Worm (Caenorhabditis elegans) whole organism, L4 larva: ENCODE data around the gene F14E5.8.

Experiments
- T20F7.1 ChIP-seq: fragments of 200-800 bp; sonication (Bioruptor generic); optimal IDR thresholded peaks from 2 replicates; lab custom pipeline; 2018; ENCODE audit warnings: mild to moderate bottlenecking, missing genetic modification characterization, missing compliant biosample characterization
- ZK337.2 ChIP-seq: fragments of 200-800 bp; sonication (Bioruptor generic); IDR thresholded peaks from 2 replicates; pipeline ENCODE4 v1.3.6; 2022; ENCODE audit warnings: missing genetic modification reagents, missing genetic modification characterization, missing compliant biosample characterization
- aha-1 ChIP-seq: fragments of 150-350 bp; peaks from one replicate; lab custom pipeline; 2014; ENCODE audit warnings: missing biosample characterization, missing genetic modification characterization
- arid-1 ChIP-seq: fragments of 200-800 bp; sonication (Bioruptor generic); conservative IDR thresholded peaks from 2 replicates; pipeline ENCODE4 v1.3.6; 2022; ENCODE audit warnings: missing genetic modification reagents, missing genetic modification characterization, missing compliant biosample characterization
- ceh-28 ChIP-seq: fragments of 150-350 bp; optimal IDR thresholded peaks from 2 replicates; lab custom pipeline; 2014; ENCODE audit warnings: missing biosample characterization, missing genetic modification reagents, missing genetic modification characterization
- cey-2 ChIP-seq: sonication (generic microtip); optimal IDR thresholded peaks from 3 replicates; lab custom pipeline; 2017; ENCODE audit warnings: missing genetic modification characterization, mild to moderate bottlenecking, missing compliant biosample characterization, antibody characterized with exemption, borderline replicate concordance; ENCODE audit not compliant: insufficient read depth
- daf-16 ChIP-seq, 3 experiments: sonication (generic microtip); optimal IDR thresholded peaks; 2 replicates each; lab custom pipeline; 2016 to 2017; ENCODE audit warnings: missing genetic modification characterization in 3 of 3, missing genetic modification reagents in 3 of 3, mild to moderate bottlenecking in 2 of 3, missing compliant biosample characterization in 2 of 3, missing biosample characterization in 1 of 3, moderate library complexity in 1 of 3
- dmd-6 ChIP-seq: fragments of 200-800 bp; sonication (Bioruptor generic); IDR thresholded peaks from 2 replicates; pipeline ENCODE4 v1.3.6; 2022; ENCODE audit warnings: missing genetic modification reagents, missing genetic modification characterization, missing compliant biosample characterization
- dmd-8 ChIP-seq: fragments of 200-800 bp; sonication (Bioruptor generic); IDR thresholded peaks from 2 replicates; pipeline ENCODE4 v1.3.6; 2022; ENCODE audit warnings: missing genetic modification characterization, missing compliant biosample characterization
- duxl-1 ChIP-seq: sonication (generic microtip); optimal IDR thresholded peaks from 2 replicates; lab custom pipeline; 2016; ENCODE audit warnings: mild to moderate bottlenecking, missing genetic modification characterization, moderate library complexity, missing compliant biosample characterization; ENCODE audit not compliant: poor library complexity
- dve-1 ChIP-seq: sonication (generic microtip); optimal IDR thresholded peaks from 2 replicates; lab custom pipeline; 2017; ENCODE audit warnings: antibody characterized with exemption, mild to moderate bottlenecking, missing genetic modification characterization, missing compliant biosample characterization; ENCODE audit not compliant: insufficient read depth
- gei-8 ChIP-seq: fragments of 200-800 bp; sonication (Bioruptor generic); optimal IDR thresholded peaks from 2 replicates; lab custom pipeline; 2018; ENCODE audit warnings: mild to moderate bottlenecking, missing genetic modification characterization, missing compliant biosample characterization
- hif-1 ChIP-seq, 2 experiments: sonication (generic microtip); optimal IDR thresholded peaks; 2 replicates each; lab custom pipeline; 2016 to 2017; ENCODE audit warnings: missing compliant biosample characterization in 2 of 2, missing genetic modification characterization in 2 of 2, missing genetic modification reagents in 2 of 2, missing genotype in 2 of 2, mild to moderate bottlenecking in 1 of 2
- hlh-11 ChIP-seq: fragments of 200-800 bp; sonication (Bioruptor generic); optimal IDR thresholded peaks from 2 replicates; lab custom pipeline; 2018; ENCODE audit warnings: mild to moderate bottlenecking, missing genetic modification characterization, missing compliant biosample characterization
- hlh-30 ChIP-seq: sonication (generic microtip); optimal IDR thresholded peaks from 2 replicates; lab custom pipeline; 2017; ENCODE audit warnings: antibody characterized with exemption, mild to moderate bottlenecking, missing genetic modification characterization, missing compliant biosample characterization; ENCODE audit not compliant: insufficient read depth
- jun-1 ChIP-seq: fragments of 150-350 bp; optimal IDR thresholded peaks from 2 replicates; lab custom pipeline; 2014; ENCODE audit warnings: missing biosample characterization, missing genetic modification reagents, missing genetic modification characterization
- lin-1 ChIP-seq: fragments of 200-800 bp; sonication (Bioruptor generic); IDR thresholded peaks from 2 replicates; pipeline ENCODE4 v1.3.6; 2022; ENCODE audit warnings: missing genetic modification reagents, missing genetic modification characterization, missing compliant biosample characterization
- lin-15B ChIP-seq: fragments of 150-350 bp; sonication (generic microtip); optimal IDR thresholded peaks from 3 replicates; lab custom pipeline; 2014; ENCODE audit warnings: missing biosample characterization, missing genetic modification characterization
- lin-39 ChIP-seq: fragments of 150-350 bp; optimal IDR thresholded peaks from 2 replicates; lab custom pipeline; 2014; ENCODE audit warnings: missing biosample characterization, missing genetic modification reagents, missing genetic modification characterization
- lir-3 ChIP-seq: sonication (generic microtip); optimal IDR thresholded peaks from 2 replicates; lab custom pipeline; 2016; ENCODE audit warnings: mild to moderate bottlenecking, missing genetic modification characterization, missing compliant biosample characterization
- lsy-2 ChIP-seq, 2 experiments: fragments of 150-350 bp in 1 of 2; sonication (generic microtip) in 1 of 2; optimal IDR thresholded peaks; 2 replicates each; lab custom pipeline; 2014 to 2017; ENCODE audit warnings: missing biosample characterization in 2 of 2, missing genetic modification characterization in 2 of 2
- mdl-1 ChIP-seq, 2 experiments: fragments of 150-350 bp in 1 of 2; sonication (generic microtip) in 1 of 2; optimal IDR thresholded peaks; 2 replicates each; lab custom pipeline; 2014 to 2017; ENCODE audit warnings: missing biosample characterization in 2 of 2, missing genetic modification characterization in 2 of 2
- mxl-2 ChIP-seq: fragments of 200-800 bp; sonication (Bioruptor generic); conservative IDR thresholded peaks from 2 replicates; pipeline ENCODE4 v1.3.6; 2022; ENCODE audit warnings: missing genetic modification reagents, missing genetic modification characterization, missing compliant biosample characterization
- mxl-3 ChIP-seq: fragments of 200-800 bp; sonication (Bioruptor generic); optimal IDR thresholded peaks from 2 replicates; lab custom pipeline; 2018; ENCODE audit warnings: mild to moderate bottlenecking, missing genetic modification characterization, missing compliant biosample characterization
- nhr-10 ChIP-seq: fragments of 150-350 bp; optimal IDR thresholded peaks from 2 replicates; lab custom pipeline; 2014; ENCODE audit warnings: missing biosample characterization, missing genetic modification characterization
- nhr-102 ChIP-seq: sonication (generic microtip); optimal IDR thresholded peaks from 2 replicates; lab custom pipeline; 2016; ENCODE audit warnings: mild to moderate bottlenecking, missing genetic modification characterization, moderate library complexity, missing compliant biosample characterization
- nhr-28 ChIP-seq: fragments of 150-350 bp; optimal IDR thresholded peaks from 2 replicates; lab custom pipeline; 2014; ENCODE audit warnings: missing biosample characterization, missing genetic modification characterization
- nhr-48 ChIP-seq: sonication (generic microtip); optimal IDR thresholded peaks from 2 replicates; lab custom pipeline; 2016; ENCODE audit warnings: mild to moderate bottlenecking, missing genetic modification characterization, missing compliant biosample characterization
- nhr-76 ChIP-seq: fragments of 150-350 bp; optimal IDR thresholded peaks from 2 replicates; lab custom pipeline; 2014; ENCODE audit warnings: missing biosample characterization, missing genetic modification characterization
- nhr-77 ChIP-seq: fragments of 150-350 bp; optimal IDR thresholded peaks from 2 replicates; lab custom pipeline; 2014; ENCODE audit warnings: missing biosample characterization, missing genetic modification characterization
- pha-4 ChIP-seq, 2 experiments: fragments of 150-350 bp in 1 of 2; fragments of 200-800 bp in 1 of 2; sonication (Bioruptor generic) in 1 of 2; IDR thresholded peaks in 1 of 2; optimal IDR thresholded peaks in 1 of 2; 2 replicates each; pipeline versions ENCODE4 v1.3.6 to Lab custom; 2014 to 2022; ENCODE audit warnings: missing genetic modification characterization in 2 of 2, missing genetic modification reagents in 2 of 2, missing biosample characterization in 1 of 2, missing compliant biosample characterization in 1 of 2
- php-3 ChIP-seq: fragments of 200-800 bp; sonication (Bioruptor generic); IDR thresholded peaks from 2 replicates; pipeline ENCODE4 v1.3.6; 2022; ENCODE audit warnings: missing genetic modification reagents, missing genetic modification characterization, missing compliant biosample characterization
- pqm-1 ChIP-seq: sonication (generic microtip); optimal IDR thresholded peaks from 2 replicates; lab custom pipeline; 2017; ENCODE audit warnings: missing biosample characterization, missing genetic modification characterization
- saeg-2 ChIP-seq: fragments of 200-800 bp; sonication (Bioruptor generic); IDR thresholded peaks from 2 replicates; pipeline ENCODE4 v1.3.6; 2022; ENCODE audit warnings: missing genetic modification reagents, missing genetic modification characterization, missing compliant biosample characterization
- snpc-1.2 ChIP-seq: fragments of 200-800 bp; sonication (Bioruptor generic); IDR thresholded peaks from 2 replicates; pipeline ENCODE4 v1.3.6; 2022; ENCODE audit warnings: missing genetic modification reagents, missing genetic modification characterization, missing compliant biosample characterization
- spr-1 ChIP-seq: sonication (generic microtip); optimal IDR thresholded peaks from 2 replicates; lab custom pipeline; 2016; ENCODE audit warnings: mild to moderate bottlenecking, missing genetic modification characterization, missing compliant biosample characterization
- tra-1 ChIP-seq: fragments of 200-800 bp; sonication (Bioruptor generic); IDR thresholded peaks from 2 replicates; pipeline ENCODE4 v1.3.6; 2022; ENCODE audit warnings: missing genetic modification reagents, missing genetic modification characterization, missing compliant biosample characterization
- unc-130 ChIP-seq: sonication (generic microtip); optimal IDR thresholded peaks from 2 replicates; lab custom pipeline; 2016; ENCODE audit warnings: missing genetic modification reagents, missing genetic modification characterization, missing compliant biosample characterization
- unc-39 ChIP-seq: sonication (generic microtip); optimal IDR thresholded peaks from 2 replicates; lab custom pipeline; 2017; ENCODE audit warnings: missing biosample characterization, missing genetic modification characterization
- unc-62 ChIP-seq, 3 experiments: fragments of 150-350 bp in 1 of 3; sonication (generic microtip); optimal IDR thresholded peaks in 2 of 3; peaks in 1 of 3; 1 replicate in 1 of 3; 2 replicates in 2 of 3; lab custom pipeline; 2014 to 2017; ENCODE audit warnings: missing biosample characterization in 3 of 3, missing genetic modification characterization in 3 of 3, missing genetic modification reagents in 3 of 3, missing genotype in 1 of 3
- vab-7 ChIP-seq: fragments of 200-800 bp; sonication (Bioruptor generic); IDR thresholded peaks from 2 replicates; pipeline ENCODE4 v1.3.6; 2022; ENCODE audit warnings: missing genetic modification reagents, missing genetic modification characterization, missing compliant biosample characterization
- zfp-2 ChIP-seq: sonication (generic microtip); optimal IDR thresholded peaks from 2 replicates; lab custom pipeline; 2016; ENCODE audit warnings: mild to moderate bottlenecking, missing genetic modification characterization, missing compliant biosample characterization
- zip-11 ChIP-seq: fragments of 200-800 bp; sonication (Bioruptor generic); IDR thresholded peaks from 2 replicates; pipeline ENCODE4 v1.3.6; 2022; ENCODE audit warnings: missing genetic modification characterization, missing compliant biosample characterization
- zip-2 ChIP-seq: fragments of 150-350 bp; optimal IDR thresholded peaks from 2 replicates; lab custom pipeline; 2014; ENCODE audit warnings: missing biosample characterization, missing genetic modification characterization
- ztf-7 ChIP-seq: fragments of 150-350 bp; optimal IDR thresholded peaks from 2 replicates; lab custom pipeline; 2014; ENCODE audit warnings: missing biosample characterization, missing genetic modification characterization

Gene F14E5.8

DNA sequence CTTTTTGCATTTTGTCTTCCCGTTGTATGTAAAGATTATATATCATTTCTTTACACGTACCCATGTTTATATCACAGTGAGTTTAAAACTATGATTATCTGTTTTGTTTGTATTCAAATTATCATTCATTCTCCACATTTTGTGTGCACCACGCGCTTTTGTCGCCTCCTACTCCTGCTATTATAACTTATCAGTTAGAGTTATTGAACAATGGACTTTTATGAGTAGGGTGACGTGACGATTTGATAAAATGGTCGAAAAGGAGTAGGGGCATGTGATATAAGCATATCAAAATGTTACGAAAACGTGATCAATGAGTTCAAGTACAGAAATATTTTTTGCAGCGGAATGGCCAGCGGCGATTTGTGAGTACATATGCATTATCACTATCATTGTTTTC is 37.0 kb upstream of the F14E5.8 start:
- TF ChIP-seq nhr-48 (tag; lab: Kevin White, UChicago) (peak; percentile 87), mxl-2 (GFP tag; lab: Robert Waterston, UW) (no peak), ZK337.2 (GFP tag; lab: Robert Waterston, UW) (no peak), hlh-11 (tag; lab: Kevin White, UChicago) (peak; percentile 95), nhr-10 (tag; lab: Kevin White, UChicago) (peak; percentile 59), zip-2 (peak; percentile 2), dmd-8 (GFP tag; lab: Robert Waterston, UW) (no peak), pqm-1 (peak; percentile 96), cey-2 (tag; lab: Kevin White, UChicago) (peak; percentile 21), pha-4 (GFP tag; IDR thresholded peaks at IDR 0.05; lab: Robert Waterston, UW) (peak; percentile 41; the same call in 1 of the 2 replicates), pha-4 (tag; optimal IDR thresholded peaks at IDR 0.05; lab: Kevin White, UChicago) (no peak), saeg-2 (GFP tag; lab: Robert Waterston, UW) (0 out of 2 replicates have a peak, but pooled peaks have one; percentile 62), unc-39 (tag; lab: Kevin White, UChicago) (no peak), gei-8 (GFP tag; lab: Kevin White, UChicago) (peak; percentile 5), unc-130 (GFP tag; lab: Kevin White, UChicago) (no peak), zfp-2 (tag; lab: Kevin White, UChicago) (no peak), nhr-76 (tag; lab: Kevin White, UChicago) (no peak), ceh-28 (tag; lab: Kevin White, UChicago) (no peak), hlh-30 (tag; lab: Kevin White, UChicago) (peak; percentile 74), lsy-2 (tag; optimal IDR thresholded peaks at IDR 0.05; lab: Kevin White, UChicago) (peak in 1 of 2 experiments; percentile 68), duxl-1 (tag; lab: Kevin White, UChicago) (no peak), tra-1 (GFP tag; lab: Robert Waterston, UW) (peak; percentile 52; the same call in 1 of the 2 replicates), nhr-28 (peak; percentile 97), dmd-6 (GFP tag; lab: Robert Waterston, UW) (peak; percentile 96), nhr-102 (tag; lab: Kevin White, UChicago) (peak; percentile 81), jun-1 (tag; lab: Kevin White, UChicago) (no peak), aha-1 (tag; lab: Kevin White, UChicago) (peak; percentile 71), php-3 (peak; percentile 94), daf-16 (GFP tag; optimal IDR thresholded peaks at IDR 0.05; lab: Kevin White, UChicago) (peak in 1 of 2 experiments; percentile 45), daf-16 (tag; optimal IDR thresholded peaks at IDR 0.05; lab: Kevin White, UChicago) (peak; percentile 90), arid-1 (GFP tag; lab: Robert Waterston, UW) (no peak), unc-62 (GFP tag; optimal IDR thresholded peaks at IDR 0.05 in 1 of 2; lab: Kevin White, UChicago) (peak in 1 of 2 experiments; percentile 45), unc-62 (tag; optimal IDR thresholded peaks at IDR 0.05; lab: Kevin White, UChicago) (no peak), vab-7 (GFP tag; lab: Robert Waterston, UW) (no peak), zip-11 (GFP tag; lab: Robert Waterston, UW) (no peak), T20F7.1 (GFP tag; lab: Kevin White, UChicago) (peak; percentile 51), lin-1 (GFP tag; lab: Robert Waterston, UW) (peak; percentile 87), lin-15B (tag; lab: Kevin White, UChicago) (no peak), nhr-77 (tag; lab: Kevin White, UChicago) (peak; percentile 95), dve-1 (tag; lab: Kevin White, UChicago) (peak; percentile 98), lin-39 (tag; lab: Kevin White, UChicago) (no peak), lir-3 (tag; lab: Kevin White, UChicago) (no peak), snpc-1.2 (no peak), mdl-1 (tag; optimal IDR thresholded peaks at IDR 0.05; lab: Kevin White, UChicago) (peak in 1 of 2 experiments; percentile 85), hif-1 (tag; optimal IDR thresholded peaks at IDR 0.05; lab: Kevin White, UChicago) (peak in 1 of 2 experiments; percentile 83), spr-1 (no peak), mxl-3 (GFP tag; lab: Kevin White, UChicago) (peak; percentile 61), ztf-7 (no peak)
